Fruit fly (Drosophila melanogaster) whole organism, larva: ENCODE data around the gene Sgs5bis.

Experiments used
- noc ChIP-seq: fragments of 200-800 bp; sonication (Bioruptor generic); optimal IDR thresholded peaks from 3 replicates; lab custom pipeline; 2019; ENCODE audit warnings: missing biosample characterization, mild to moderate bottlenecking, missing genetic modification characterization, moderate library complexity

The Sgs5bis gene

dm6 chr3R:17617121-17617975 is 23.2 kb downstream of the Sgs5bis start:
- TF ChIP-seq noc: no peak

- TF ChIP-seq noc: no peak
Measured at dm6 chr3R:17617976-17618308, 23.8 kb downstream of the Sgs5bis start.

- TF ChIP-seq noc: no peak
Measured at dm6 chr3R:17618699-17619150, 24.5 kb downstream of the Sgs5bis start, which contains the start of the genes CG14324 and CG14326. Gene CG14324 (minus strand): TSS chr3R:17618799. Gene CG14326 (plus strand): TSS chr3R:17619100.

dm6 chr3R:17619726-17620282 is 25.6 kb downstream of the Sgs5bis start:
- TF ChIP-seq noc: peak; percentile 26

dm6 chr3R:17622062-17622766 is 28.0 kb downstream of the Sgs5bis start, which contains the start of gene CG14323:
Gene CG14323 (minus strand): TSS chr3R:17622112.
- TF ChIP-seq noc: no peak

dm6 chr3R:17624549-17624948 is 30.4 kb downstream of the Sgs5bis start:
- TF ChIP-seq noc: no peak

- no peak for TF ChIP-seq noc
Measured at dm6 chr3R:17624968-17625367, 30.8 kb downstream of the Sgs5bis start, which contains the start of gene AttD. Gene AttD (plus strand): TSS chr3R:17625268.

dm6 chr3R:17626827-17627226 is 32.6 kb downstream of the Sgs5bis start, which contains the start of gene CG14325:
Gene CG14325 (plus strand): TSS chr3R:17627127.
- TF ChIP-seq noc: no peak

dm6 chr3R:17630417-17630816 is 36.2 kb downstream of the Sgs5bis start, which contains the start of gene CG43175:
Gene CG43175 (plus strand): TSS chr3R:17630717.
- no peak for TF ChIP-seq noc

- no peak for TF ChIP-seq noc
Measured at dm6 chr3R:17631176-17631865, 37.1 kb downstream of the Sgs5bis start.

- TF ChIP-seq noc: no peak
Measured at dm6 chr3R:17644019-17644418, 49.8 kb downstream of the Sgs5bis start.
